Worm (Caenorhabditis elegans): ENCODE results near the gene Y50D4B.1.

DNA sequence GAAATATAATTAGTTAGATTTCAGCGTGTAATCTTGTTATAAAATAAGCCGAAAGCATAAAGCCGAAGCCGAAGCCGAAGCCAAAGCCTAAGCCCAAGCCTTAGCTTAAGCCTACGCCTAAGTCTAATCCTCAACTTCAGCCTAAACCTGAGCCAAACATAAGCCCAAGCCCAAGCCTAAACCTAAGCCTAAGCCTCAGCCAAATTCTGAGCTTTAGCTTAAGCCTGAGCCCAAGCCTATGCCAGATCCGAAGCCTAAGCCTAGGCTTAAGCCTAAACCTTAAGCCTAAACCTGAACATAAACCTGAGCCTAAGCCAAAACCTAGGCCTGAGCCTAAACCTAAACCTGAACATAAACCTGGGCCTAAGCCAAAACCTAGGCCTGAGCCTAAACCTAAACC, 48.0 kb downstream of the Y50D4B.1 start:
- TF ChIP-seq ceh-30 (tag; optimal IDR thresholded peaks at IDR 0.05) (no peak), ceh-48 (tag; optimal IDR thresholded peaks at IDR 0.05) (no peak), ceh-2 (tag; optimal IDR thresholded peaks at IDR 0.05) (no peak), ttx-3 (tag; optimal IDR thresholded peaks at IDR 0.05) (no peak), nhr-232 (tag; optimal IDR thresholded peaks at IDR 0.05) (no peak), nfya-1 (tag; optimal IDR thresholded peaks at IDR 0.05) (no peak), nhr-11 (tag; optimal IDR thresholded peaks at IDR 0.05) (no peak), ceh-18 (tag; optimal IDR thresholded peaks at IDR 0.05) (no peak), gmeb-2 (tag; optimal IDR thresholded peaks at IDR 0.05) (no peak), pax-1 (tag; optimal IDR thresholded peaks at IDR 0.05) (no peak), pha-4 (tag; optimal IDR thresholded peaks at IDR 0.05) (no peak), sox-4 (tag; optimal IDR thresholded peaks at IDR 0.05) (no peak), hlh-8 (tag; optimal IDR thresholded peaks at IDR 0.05) (no peak), elt-2 (tag; optimal IDR thresholded peaks at IDR 0.05) (no peak)

All from whole organism, late embryonic.